Worm (Caenorhabditis elegans) whole organism, L1 larva: ENCODE data around the gene C09H10.9.

Experiments used
- C16A3.4 ChIP-seq: fragments of 150-350 bp; optimal IDR thresholded peaks from 2 replicates; lab custom pipeline; 2014; ENCODE audit warnings: missing biosample characterization, missing genetic modification characterization
- F16B12.6 ChIP-seq: fragments of 150-350 bp; optimal IDR thresholded peaks from 2 replicates; lab custom pipeline; 2014; ENCODE audit warnings: missing biosample characterization, missing genetic modification characterization
- Y116A8C.19 ChIP-seq: sonication (generic microtip); optimal IDR thresholded peaks from 2 replicates; lab custom pipeline; 2016; ENCODE audit warnings: missing compliant biosample characterization, missing genetic modification characterization, borderline replicate concordance
- aha-1 ChIP-seq: fragments of 150-350 bp; optimal IDR thresholded peaks from 2 replicates; lab custom pipeline; 2014; ENCODE audit warnings: missing biosample characterization, missing genetic modification characterization
- ama-1 ChIP-seq: fragments of 150-350 bp; optimal IDR thresholded peaks from 2 replicates; lab custom pipeline; 2014
- blmp-1 ChIP-seq: fragments of 150-350 bp; optimal IDR thresholded peaks from 2 replicates; lab custom pipeline; 2014; ENCODE audit warnings: missing biosample characterization, missing genetic modification characterization
- ceh-63 ChIP-seq: fragments of 200-800 bp; sonication (Bioruptor generic); optimal IDR thresholded peaks from 2 replicates; lab custom pipeline; 2018; ENCODE audit warnings: mild to moderate bottlenecking, missing genetic modification characterization, missing compliant biosample characterization
- ceh-8 ChIP-seq: fragments of 200-800 bp; sonication (Bioruptor generic); optimal IDR thresholded peaks from 2 replicates; lab custom pipeline; 2018; ENCODE audit warnings: mild to moderate bottlenecking, missing genetic modification characterization, moderate library complexity, missing compliant biosample characterization
- ceh-82 ChIP-seq, 3 experiments: fragments of 150-350 bp in 1 of 3; sonication (generic microtip) in 2 of 3; optimal IDR thresholded peaks; 2 replicates each; lab custom pipeline; 2014 to 2017; ENCODE audit warnings: missing biosample characterization in 3 of 3, missing genetic modification characterization in 3 of 3
- ceh-88 ChIP-seq: fragments of 200-800 bp; sonication (Bioruptor generic); IDR thresholded peaks from 2 replicates; pipeline ENCODE4 v1.3.6; 2022; ENCODE audit warnings: missing genetic modification characterization, missing compliant biosample characterization
- ceh-90 ChIP-seq: sonication (generic microtip); optimal IDR thresholded peaks from 2 replicates; lab custom pipeline; 2016; ENCODE audit warnings: missing genetic modification characterization, missing compliant biosample characterization
- ces-1 ChIP-seq: fragments of 150-350 bp; optimal IDR thresholded peaks from 2 replicates; lab custom pipeline; 2014; ENCODE audit warnings: missing biosample characterization, missing genetic modification reagents, missing genetic modification characterization
- dpl-1 ChIP-seq, 3 experiments: fragments of 150-350 bp in 2 of 3; sonication (generic microtip) in 1 of 3; optimal IDR thresholded peaks; 2 replicates each; lab custom pipeline; 2014 to 2017; ENCODE audit warnings: missing biosample characterization in 3 of 3, missing genetic modification characterization in 3 of 3, missing genetic modification reagents in 3 of 3
- dsc-1 ChIP-seq: sonication (generic microtip); optimal IDR thresholded peaks from 2 replicates; lab custom pipeline; 2016; ENCODE audit warnings: mild to moderate bottlenecking, missing genetic modification characterization, missing compliant biosample characterization
- efl-1 ChIP-seq, 4 experiments: fragments of 150-350 bp; optimal IDR thresholded peaks in 3 of 4; peaks in 1 of 4; 1 replicate in 1 of 4; 2 replicates in 3 of 4; lab custom pipeline; 2014; ENCODE audit warnings: missing biosample characterization in 2 of 4, missing genetic modification characterization in 2 of 4, missing genetic modification reagents in 2 of 4
- egl-13 ChIP-seq: sonication (generic microtip); optimal IDR thresholded peaks from 2 replicates; lab custom pipeline; 2016; ENCODE audit warnings: missing genotype, missing genetic modification reagents, missing genetic modification characterization, missing compliant biosample characterization
- ets-5 ChIP-seq: fragments of 200-800 bp; sonication (Bioruptor generic); IDR thresholded peaks from 2 replicates; pipeline ENCODE4 v1.3.6; 2022; ENCODE audit warnings: missing genetic modification characterization, missing compliant biosample characterization
- fkh-4 ChIP-seq: sonication (generic microtip); optimal IDR thresholded peaks from 2 replicates; lab custom pipeline; 2016; ENCODE audit warnings: missing compliant biosample characterization, missing genetic modification characterization, borderline replicate concordance
- grh-1 ChIP-seq: fragments of 200-800 bp; sonication (Bioruptor generic); IDR thresholded peaks from 2 replicates; pipeline ENCODE4 v1.3.6; 2022; ENCODE audit warnings: missing genetic modification reagents, missing genetic modification characterization, missing compliant biosample characterization
- hlh-4 ChIP-seq: sonication (generic microtip); optimal IDR thresholded peaks from 2 replicates; lab custom pipeline; 2016; ENCODE audit warnings: mild to moderate bottlenecking, missing genetic modification characterization, missing compliant biosample characterization
- irx-1 ChIP-seq: sonication (generic microtip); optimal IDR thresholded peaks from 2 replicates; lab custom pipeline; 2016; ENCODE audit warnings: missing genetic modification characterization, missing compliant biosample characterization
- isw-1 ChIP-seq: fragments of 200-800 bp; sonication (Bioruptor generic); IDR thresholded peaks from 2 replicates; pipeline ENCODE4 v1.3.6; 2022; ENCODE audit warnings: missing genetic modification characterization, missing compliant biosample characterization
- jun-1 ChIP-seq: fragments of 150-350 bp; optimal IDR thresholded peaks from 2 replicates; lab custom pipeline; 2014; ENCODE audit warnings: missing biosample characterization, missing genetic modification reagents, missing genetic modification characterization
- lin-14 ChIP-seq: fragments of 200-800 bp; sonication (Bioruptor generic); optimal IDR thresholded peaks from 2 replicates; lab custom pipeline; 2018; ENCODE audit warnings: mild to moderate bottlenecking, missing genetic modification characterization, moderate library complexity, missing compliant biosample characterization
- lir-3 ChIP-seq: sonication (generic microtip); optimal IDR thresholded peaks from 2 replicates; lab custom pipeline; 2016; ENCODE audit warnings: mild to moderate bottlenecking, missing genetic modification characterization, moderate library complexity, missing compliant biosample characterization; ENCODE audit not compliant: poor library complexity
- lsy-2 ChIP-seq, 2 experiments: fragments of 150-350 bp; optimal IDR thresholded peaks; 2 replicates each; lab custom pipeline; 2014; ENCODE audit warnings: missing biosample characterization in 2 of 2, missing genetic modification characterization in 2 of 2
- mab-9 ChIP-seq: fragments of 200-800 bp; sonication (Bioruptor generic); IDR thresholded peaks from 2 replicates; pipeline ENCODE4 v1.3.6; 2022; ENCODE audit warnings: missing genetic modification reagents, missing genetic modification characterization, missing compliant biosample characterization
- mdl-1 ChIP-seq, 2 experiments: fragments of 150-350 bp; optimal IDR thresholded peaks; 2 replicates each; lab custom pipeline; 2014 to 2017; ENCODE audit warnings: missing biosample characterization in 2 of 2, missing genetic modification characterization in 2 of 2, inconsistent platforms in 1 of 2
- nhr-11 ChIP-seq: fragments of 150-350 bp; optimal IDR thresholded peaks from 2 replicates; lab custom pipeline; 2014; ENCODE audit warnings: missing biosample characterization, missing genetic modification characterization
- nhr-237 ChIP-seq: fragments of 150-350 bp; optimal IDR thresholded peaks from 2 replicates; lab custom pipeline; 2014; ENCODE audit warnings: missing biosample characterization, missing genetic modification characterization
- nhr-28 ChIP-seq: fragments of 150-350 bp; optimal IDR thresholded peaks from 2 replicates; lab custom pipeline; 2014; ENCODE audit warnings: missing biosample characterization, missing genetic modification characterization
- nhr-47 ChIP-seq: sonication (generic microtip); optimal IDR thresholded peaks from 2 replicates; lab custom pipeline; 2016; ENCODE audit warnings: mild to moderate bottlenecking, missing genetic modification characterization, moderate library complexity, missing compliant biosample characterization
- nhr-71 ChIP-seq: sonication (generic microtip); optimal IDR thresholded peaks from 2 replicates; lab custom pipeline; 2016; ENCODE audit warnings: mild to moderate bottlenecking, missing genetic modification characterization, moderate library complexity, missing compliant biosample characterization
- nhr-76 ChIP-seq: sonication (generic microtip); optimal IDR thresholded peaks from 2 replicates; lab custom pipeline; 2017; ENCODE audit warnings: missing biosample characterization, missing genetic modification characterization
- nhr-84 ChIP-seq: sonication (generic microtip); optimal IDR thresholded peaks from 2 replicates; lab custom pipeline; 2017; ENCODE audit warnings: missing biosample characterization, missing genetic modification characterization
- nhr-85 ChIP-seq: sonication (generic microtip); peaks from one replicate; lab custom pipeline; 2016; ENCODE audit warnings: missing genetic modification characterization, inconsistent platforms, missing compliant biosample characterization
- nhr-90 ChIP-seq: sonication (generic microtip); optimal IDR thresholded peaks from 2 replicates; lab custom pipeline; 2016; ENCODE audit warnings: mild to moderate bottlenecking, missing genetic modification characterization, missing compliant biosample characterization; ENCODE audit not compliant: poor library complexity
- pqm-1 ChIP-seq: sonication (generic microtip); optimal IDR thresholded peaks from 3 replicates; lab custom pipeline; 2017; ENCODE audit warnings: missing biosample characterization, missing genetic modification characterization
- rnt-1 ChIP-seq: sonication (generic microtip); optimal IDR thresholded peaks from 2 replicates; lab custom pipeline; 2016; ENCODE audit warnings: mild to moderate bottlenecking, missing genetic modification characterization, moderate library complexity, missing compliant biosample characterization
- sox-4 ChIP-seq: sonication (generic microtip); optimal IDR thresholded peaks from 2 replicates; lab custom pipeline; 2016; ENCODE audit warnings: missing genetic modification characterization, missing compliant biosample characterization
- swsn-7 ChIP-seq: sonication (generic microtip); optimal IDR thresholded peaks from 2 replicates; lab custom pipeline; 2016; ENCODE audit warnings: missing genetic modification characterization, missing compliant biosample characterization
- tbx-2 ChIP-seq: sonication (generic microtip); optimal IDR thresholded peaks from 2 replicates; lab custom pipeline; 2016; ENCODE audit warnings: missing genetic modification characterization, missing compliant biosample characterization
- tlp-1 ChIP-seq: fragments of 150-350 bp; optimal IDR thresholded peaks from 2 replicates; lab custom pipeline; 2014; ENCODE audit warnings: missing biosample characterization, missing genetic modification characterization
- unc-130 ChIP-seq: fragments of 150-350 bp; optimal IDR thresholded peaks from 2 replicates; lab custom pipeline; 2017; ENCODE audit warnings: missing biosample characterization, missing genetic modification characterization, inconsistent platforms
- unc-98 ChIP-seq: fragments of 200-800 bp; sonication (Bioruptor generic); IDR thresholded peaks from 2 replicates; pipeline ENCODE4 v1.3.6; 2022; ENCODE audit warnings: missing genetic modification characterization, missing compliant biosample characterization
- vab-15 ChIP-seq: sonication (generic microtip); optimal IDR thresholded peaks from 2 replicates; lab custom pipeline; 2017; ENCODE audit warnings: missing genotype, mild to moderate bottlenecking, missing genetic modification characterization, missing compliant biosample characterization
- xbp-1 ChIP-seq: sonication (generic microtip); optimal IDR thresholded peaks from 2 replicates; lab custom pipeline; 2016; ENCODE audit warnings: missing genetic modification characterization, missing compliant biosample characterization
- zag-1 ChIP-seq: fragments of 150-350 bp; optimal IDR thresholded peaks from 2 replicates; lab custom pipeline; 2014; ENCODE audit warnings: missing biosample characterization, missing genetic modification characterization
- zip-4 ChIP-seq: fragments of 200-800 bp; sonication (Bioruptor generic); optimal IDR thresholded peaks from 2 replicates; lab custom pipeline; 2018; ENCODE audit warnings: mild to moderate bottlenecking, missing genetic modification characterization, moderate library complexity, missing compliant biosample characterization

C09H10.9 gene

DNA sequence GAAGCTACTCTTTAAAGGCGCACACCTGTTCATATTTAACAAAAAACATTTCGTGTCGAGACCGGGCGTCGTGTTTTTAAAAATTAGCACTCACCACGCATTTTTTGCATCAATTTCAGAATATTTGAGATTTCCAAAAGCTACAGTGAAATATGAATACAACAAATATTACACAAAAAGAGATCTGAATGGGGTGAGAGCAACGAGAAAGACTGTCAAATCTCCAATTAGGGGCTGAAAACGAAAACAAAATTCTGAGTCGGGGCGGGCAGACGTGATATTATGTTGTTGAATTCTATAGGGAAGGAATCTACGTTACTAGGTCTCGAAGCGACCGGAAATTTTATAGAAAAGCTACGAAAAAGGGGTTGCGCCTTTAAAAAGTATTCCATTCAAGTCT is 605 bp upstream of the C09H10.9 start, which contains the start of gene C09H10.5:
Gene C09H10.5, minus strand, starts transcription at position 101 of the 400 bp plus-strand sequence.
- TF ChIP-seq lsy-2 (tag; optimal IDR thresholded peaks at IDR 0.05; lab: Kevin White, UChicago), result no peak
- no peak for TF ChIP-seq ceh-8 (GFP tag; lab: Kevin White, UChicago)
- TF ChIP-seq tbx-2 (tag; lab: Kevin White, UChicago), result no peak
- no peak for TF ChIP-seq jun-1
- no peak for TF ChIP-seq lin-14
- no peak for TF ChIP-seq tlp-1 (tag; lab: Kevin White, UChicago)
- no peak for TF ChIP-seq ama-1 (lab: Kevin White, UChicago)

DNA sequence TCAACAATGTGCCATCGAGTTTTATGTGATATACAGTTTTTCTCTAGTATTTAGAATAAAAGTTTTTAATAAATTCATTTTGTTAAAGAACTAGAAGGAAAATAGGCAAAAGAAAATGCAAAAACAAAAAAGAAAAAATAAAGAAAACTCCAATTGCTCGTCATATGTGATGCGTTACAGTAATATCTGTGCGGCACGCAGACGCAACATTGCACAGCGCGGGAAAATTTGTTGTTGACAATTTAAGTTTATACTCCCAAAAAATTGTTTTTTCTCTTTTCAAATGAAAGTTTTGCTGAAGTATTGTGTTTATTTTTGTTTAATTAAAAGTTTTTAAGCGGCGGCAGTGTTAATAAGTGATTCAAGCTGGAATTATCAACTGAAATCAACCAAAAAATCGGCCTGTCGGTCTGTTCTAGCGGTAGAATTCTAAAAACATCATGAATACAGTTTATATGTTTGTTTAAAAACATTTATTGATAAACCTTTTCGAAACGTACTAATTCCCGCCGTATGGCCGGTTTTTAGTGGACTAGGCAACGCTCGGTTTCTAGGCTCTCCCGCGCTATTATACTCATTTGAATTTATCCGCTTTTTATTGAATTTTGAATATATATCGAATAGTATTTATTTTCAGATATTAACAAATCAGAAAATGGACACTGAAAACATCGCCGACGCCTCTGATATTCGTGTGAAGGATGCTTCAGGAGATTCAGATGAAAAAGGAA is 1.9 kb downstream of the C09H10.9 start, which contains the start of gene nasp-1:
Gene nasp-1, plus strand, starts transcription at position 632 of the 731 bp plus-strand sequence.
- TF ChIP-seq lsy-2 (tag; optimal IDR thresholded peaks at IDR 0.05; lab: Kevin White, UChicago) (peak; percentile 54 to 86), fkh-4 (tag; lab: Kevin White, UChicago) (no peak), ceh-63 (GFP tag; lab: Kevin White, UChicago) (no peak), unc-98 (GFP tag; lab: Robert Waterston, UW) (no peak), egl-13 (tag; lab: Kevin White, UChicago) (no peak), nhr-76 (tag; lab: Kevin White, UChicago) (no peak), pqm-1 (tag; lab: Kevin White, UChicago) (no peak), grh-1 (no peak), sox-4 (no peak), ces-1 (GFP tag; lab: Kevin White, UChicago) (no peak), ets-5 (GFP tag; lab: Robert Waterston, UW) (no peak), nhr-237 (tag; lab: Kevin White, UChicago) (no peak), ama-1 (lab: Kevin White, UChicago) (no peak), nhr-71 (tag; lab: Kevin White, UChicago) (no peak), lir-3 (tag; lab: Kevin White, UChicago) (no peak), F16B12.6 (tag; lab: Kevin White, UChicago) (peak; percentile 57), ceh-8 (GFP tag; lab: Kevin White, UChicago) (no peak), zag-1 (tag; lab: Kevin White, UChicago) (no peak), nhr-47 (tag; lab: Kevin White, UChicago) (no peak), hlh-4 (tag; lab: Kevin White, UChicago) (no peak), dsc-1 (tag; lab: Kevin White, UChicago) (no peak), xbp-1 (tag; lab: Kevin White, UChicago) (no peak), vab-15 (tag; lab: Kevin White, UChicago) (no peak), mdl-1 (tag; optimal IDR thresholded peaks at IDR 0.05; lab: Kevin White, UChicago) (no peak), irx-1 (no peak), tbx-2 (tag; lab: Kevin White, UChicago) (no peak), nhr-84 (tag; lab: Kevin White, UChicago) (no peak), nhr-90 (tag; lab: Kevin White, UChicago) (peak; percentile 6), zip-4 (GFP tag; lab: Kevin White, UChicago) (no peak), ceh-82 (tag; optimal IDR thresholded peaks at IDR 0.05; lab: Kevin White, UChicago) (no peak), jun-1 (no peak), Y116A8C.19 (no peak), nhr-85 (tag; lab: Kevin White, UChicago) (peak; percentile 47), mab-9 (GFP tag; lab: Robert Waterston, UW) (no peak), nhr-11 (tag; lab: Kevin White, UChicago) (no peak), nhr-28 (tag; lab: Kevin White, UChicago) (no peak), blmp-1 (tag; lab: Kevin White, UChicago) (no peak), unc-130 (tag; lab: Kevin White, UChicago) (no peak), ceh-90 (tag; lab: Kevin White, UChicago) (no peak), isw-1 (GFP tag; lab: Robert Waterston, UW) (no peak), swsn-7 (tag; lab: Kevin White, UChicago) (no peak), lin-14 (no peak), efl-1 (optimal IDR thresholded peaks at IDR 0.05; lab: Kevin White, UChicago) (peak; percentile 72 to 92), efl-1 (GFP tag; optimal IDR thresholded peaks at IDR 0.05 in 1 of 2; lab: Kevin White, UChicago) (peak; percentile 72 to 96), dpl-1 (GFP tag; optimal IDR thresholded peaks at IDR 0.05; lab: Kevin White, UChicago) (peak; percentile 46 to 76 (median 71)), rnt-1 (no peak), C16A3.4 (tag; lab: Kevin White, UChicago) (no peak), aha-1 (no peak), ceh-88 (GFP tag; lab: Robert Waterston, UW) (no peak)
